Worm (Caenorhabditis elegans): ENCODE results near the gene str-240.

str-240 gene

DNA sequence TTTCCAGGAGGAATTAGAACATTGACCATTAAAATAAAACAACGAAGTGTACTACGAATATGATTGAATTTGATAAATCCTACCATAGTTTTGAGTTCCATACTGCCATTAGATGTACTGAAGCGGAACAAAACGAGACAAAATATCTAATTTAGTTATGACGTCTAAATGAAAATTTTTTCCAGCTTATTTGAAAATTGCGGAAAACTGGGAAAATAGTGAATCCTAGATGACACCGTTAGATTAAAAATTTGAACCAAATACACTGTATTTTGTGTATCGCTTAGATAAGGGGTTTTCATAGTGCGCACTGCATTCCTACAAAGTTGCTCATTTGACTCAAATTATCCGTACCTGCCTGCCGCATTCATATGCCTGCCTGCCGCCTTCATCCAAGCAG is 9.4 kb upstream of the str-240 start, which contains the start of gene K02H11.4:
K02H11.4 (minus strand) TSS at position 101 of the 400 bp plus-strand sequence.
- no peak for TF ChIP-seq unc-62 (GFP tag; optimal IDR thresholded peaks at IDR 0.05)

DNA sequence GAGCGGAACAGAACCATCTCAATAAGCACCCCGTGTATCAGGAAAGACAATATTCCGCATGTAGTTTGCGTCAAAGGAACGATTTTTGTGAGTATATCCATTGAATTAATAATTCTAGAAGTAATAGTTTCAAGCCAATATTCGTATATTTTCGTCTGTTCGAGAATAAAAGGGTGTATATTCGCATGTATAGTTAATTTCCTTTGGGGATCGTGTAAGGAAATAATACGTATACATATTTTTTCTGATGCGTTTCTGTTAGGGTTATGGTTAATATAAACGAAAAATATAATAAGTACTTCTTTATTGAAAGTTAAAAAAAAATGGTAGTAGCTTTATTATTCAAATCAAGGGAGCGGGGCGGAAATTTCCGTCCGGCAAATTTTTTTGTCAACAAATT is 6.2 kb upstream of the str-240 start, which contains the start of gene str-236:
str-236 (minus strand) TSS at position 101 of the 400 bp plus-strand sequence.
- TF ChIP-seq unc-62 (GFP tag; optimal IDR thresholded peaks at IDR 0.05): no peak

- TF ChIP-seq unc-62 (GFP tag; optimal IDR thresholded peaks at IDR 0.05): no peak
Measured at ce11 chrV:1522485-1522884, 740 bp upstream of the str-240 start, which contains the start of gene str-243. Gene str-243, plus strand, starts transcription at chrV:1522785.

ce11 chrV:1511537-1511936 is 10.2 kb downstream of the str-240 start, which contains the start of gene nhr-260:
Gene nhr-260, minus strand, starts transcription at chrV:1511637.
- TF ChIP-seq unc-62 (GFP tag; optimal IDR thresholded peaks at IDR 0.05): no peak

ce11 chrV:1505995-1506394 is 15.8 kb downstream of the str-240 start, which contains the start of gene sru-28:
Gene sru-28, plus strand, starts transcription at chrV:1506295.
- no peak for TF ChIP-seq unc-62 (GFP tag; optimal IDR thresholded peaks at IDR 0.05)

DNA sequence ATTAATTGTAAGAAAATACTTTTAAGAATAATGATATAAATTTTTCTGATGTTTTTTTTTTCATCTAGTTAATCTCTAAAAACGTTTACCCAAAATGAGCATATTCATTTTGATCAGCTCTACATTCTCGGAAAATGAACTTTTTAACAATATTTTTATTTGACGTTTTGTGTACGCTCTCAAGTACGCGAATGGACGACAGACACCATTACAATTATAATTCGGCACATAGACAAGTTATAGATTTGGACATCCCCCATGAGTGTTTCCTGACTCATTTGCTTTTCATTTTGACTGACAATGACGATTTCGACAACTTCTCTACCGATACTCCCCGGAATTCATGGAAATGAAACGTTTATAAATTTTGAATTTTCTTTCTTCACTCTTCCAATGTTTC is 22.6 kb downstream of the str-240 start, which contains the start of gene sru-27:
sru-27 (plus strand) TSS at position 301 of the 400 bp plus-strand sequence.
- TF ChIP-seq unc-62 (GFP tag; optimal IDR thresholded peaks at IDR 0.05): no peak

ce11 chrV:1495752-1496151 is 26.0 kb downstream of the str-240 start:
- no peak for TF ChIP-seq unc-62 (GFP tag; optimal IDR thresholded peaks at IDR 0.05)

DNA sequence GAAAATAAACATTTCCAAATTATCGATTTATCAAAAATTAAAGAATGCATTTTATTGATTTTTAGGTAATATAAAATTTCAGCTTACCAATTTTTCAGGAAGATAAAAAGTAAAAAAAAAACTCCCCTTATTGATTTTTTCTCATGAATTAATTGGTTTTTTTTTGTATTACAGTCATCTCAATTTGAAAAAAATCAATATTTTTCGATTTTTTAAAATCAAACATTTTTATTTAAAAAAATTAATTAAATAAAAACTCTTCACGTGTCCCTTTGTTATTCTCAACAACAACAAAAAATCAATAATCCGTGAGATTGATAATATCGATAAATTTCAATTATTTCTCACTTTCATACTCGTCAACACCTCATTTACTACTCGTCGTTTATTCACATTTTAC is 26.4 kb downstream of the str-240 start, which contains the start of gene C38C3.3:
C38C3.3 (plus strand) TSS at position 301 of the 400 bp plus-strand sequence.
- TF ChIP-seq unc-62 (GFP tag; optimal IDR thresholded peaks at IDR 0.05): no peak

DNA sequence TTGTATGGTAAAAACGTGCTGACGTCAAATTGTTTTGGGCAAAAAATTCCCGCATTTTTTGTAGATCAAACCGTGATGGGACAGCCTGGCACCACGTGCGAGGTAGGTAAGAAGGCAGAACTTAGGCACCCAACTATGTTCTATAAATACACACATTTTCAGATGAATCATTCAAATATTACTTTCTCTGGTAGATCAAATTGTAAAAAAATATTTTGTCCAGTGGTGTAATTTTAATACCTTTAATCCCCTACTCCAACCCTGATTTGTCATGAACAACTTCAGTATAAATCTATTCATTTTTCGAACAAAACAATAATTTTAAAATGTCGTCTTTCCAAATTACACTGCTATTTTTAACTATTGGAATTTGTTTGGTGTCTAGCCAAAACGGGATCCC is 27.3 kb downstream of the str-240 start, which contains the start of gene spig-7:
spig-7 (plus strand) TSS at position 301 of the 400 bp plus-strand sequence.
- no peak for TF ChIP-seq unc-62 (GFP tag; optimal IDR thresholded peaks at IDR 0.05)

- TF ChIP-seq unc-62 (GFP tag; optimal IDR thresholded peaks at IDR 0.05): no peak
Measured at ce11 chrV:1491510-1491909, 30.2 kb downstream of the str-240 start, which contains the start of gene C38C3.6. Gene C38C3.6, minus strand, starts transcription at chrV:1491610.

- no peak for TF ChIP-seq unc-62 (GFP tag; optimal IDR thresholded peaks at IDR 0.05)
Measured at ce11 chrV:1488642-1489041, 33.1 kb downstream of the str-240 start.

- TF ChIP-seq unc-62 (GFP tag; optimal IDR thresholded peaks at IDR 0.05): no peak
Measured at ce11 chrV:1487262-1487661, 34.5 kb downstream of the str-240 start.

ce11 chrV:1486031-1486430 is 35.7 kb downstream of the str-240 start:
- no peak for TF ChIP-seq unc-62 (GFP tag; optimal IDR thresholded peaks at IDR 0.05)

DNA sequence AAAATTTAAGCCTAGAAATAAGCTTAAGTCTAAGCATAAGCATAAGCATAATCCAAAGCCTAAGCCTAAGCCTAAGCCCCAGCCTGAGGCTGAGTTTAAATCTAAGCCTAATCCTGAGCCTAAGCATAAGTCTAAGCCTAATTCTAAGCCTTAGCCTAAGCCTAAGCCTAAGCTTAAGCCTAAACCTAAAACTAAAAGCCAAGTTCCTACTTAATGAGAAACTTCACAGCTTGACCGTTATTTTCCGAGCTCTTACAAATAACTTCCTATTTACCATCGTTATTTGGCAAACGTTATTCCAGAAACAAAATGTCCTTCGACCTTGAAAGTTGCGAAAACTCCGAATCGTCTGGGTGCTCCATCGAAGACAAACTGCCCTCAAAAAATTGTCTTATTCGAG is 40.0 kb downstream of the str-240 start, which contains the start of gene C38C3.4:
C38C3.4 (plus strand) TSS at position 301 of the 400 bp plus-strand sequence.
- TF ChIP-seq unc-62 (GFP tag; optimal IDR thresholded peaks at IDR 0.05): no peak

DNA sequence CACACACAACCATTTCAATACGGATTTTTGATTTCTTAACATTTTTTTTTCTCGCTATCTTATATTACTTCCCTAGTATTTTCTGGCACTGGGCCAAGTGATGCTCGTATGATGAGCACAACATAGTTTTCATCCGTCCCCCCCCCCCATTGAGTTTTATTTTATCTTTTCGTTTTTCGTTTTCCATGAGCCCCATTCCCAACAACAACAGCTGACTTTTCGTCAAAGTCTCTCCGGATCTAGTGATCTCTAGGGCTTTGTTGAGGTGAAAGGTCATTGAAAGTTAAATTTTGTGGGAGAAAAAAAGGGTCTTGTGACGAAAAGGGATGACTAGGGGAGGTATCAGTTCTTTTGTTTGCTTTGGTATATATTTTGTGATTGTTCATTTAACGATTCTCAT is 40.9 kb downstream of the str-240 start:
- no peak for TF ChIP-seq unc-62 (GFP tag; optimal IDR thresholded peaks at IDR 0.05)

- no peak for TF ChIP-seq unc-62 (GFP tag; optimal IDR thresholded peaks at IDR 0.05)
Measured at ce11 chrV:1476841-1477240, 44.9 kb downstream of the str-240 start.

DNA sequence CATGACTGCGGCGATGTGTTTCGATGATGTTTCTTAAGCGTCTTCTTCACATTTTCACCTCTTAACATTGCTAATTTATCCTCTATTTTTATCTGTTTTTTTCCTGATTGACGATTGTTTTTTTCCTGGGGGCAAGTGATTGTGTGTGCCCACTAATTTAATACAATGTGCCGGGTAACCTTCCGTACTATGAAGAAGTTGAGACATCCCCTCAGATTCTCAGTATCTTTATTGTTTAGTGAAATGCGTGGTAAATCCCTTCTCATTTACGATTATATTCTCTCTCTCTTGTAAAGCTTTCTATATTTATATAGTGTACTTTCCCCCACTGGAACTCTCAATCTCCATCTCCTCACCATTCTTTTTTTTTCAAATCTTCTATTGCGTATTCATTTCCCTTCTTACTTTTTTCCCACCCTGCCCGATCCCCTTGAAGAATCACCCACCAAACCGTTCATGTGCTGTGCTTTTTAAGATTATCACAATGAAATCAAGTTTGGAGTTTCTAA is 45.4 kb downstream of the str-240 start:
- no peak for TF ChIP-seq unc-62 (GFP tag; optimal IDR thresholded peaks at IDR 0.05)
